Worm (Caenorhabditis elegans) whole organism, L1 larva: ENCODE data around the gene arrd-16.
A peak's percentile ranks its signal among the peaks of the same experiment; 100 is the strongest.

Experiments
- C16A3.4 ChIP-seq: fragments of 150-350 bp; optimal IDR thresholded peaks from 2 replicates; lab custom pipeline; 2014; ENCODE audit warnings: missing biosample characterization, missing genetic modification characterization
- F16B12.6 ChIP-seq: fragments of 150-350 bp; optimal IDR thresholded peaks from 2 replicates; lab custom pipeline; 2014; ENCODE audit warnings: missing biosample characterization, missing genetic modification characterization
- aha-1 ChIP-seq: fragments of 150-350 bp; optimal IDR thresholded peaks from 2 replicates; lab custom pipeline; 2014; ENCODE audit warnings: missing biosample characterization, missing genetic modification characterization
- ama-1 ChIP-seq: fragments of 150-350 bp; optimal IDR thresholded peaks from 2 replicates; lab custom pipeline; 2014
- ceh-8 ChIP-seq: fragments of 200-800 bp; sonication (Bioruptor generic); optimal IDR thresholded peaks from 2 replicates; lab custom pipeline; 2018; ENCODE audit warnings: mild to moderate bottlenecking, missing genetic modification characterization, moderate library complexity, missing compliant biosample characterization
- ceh-82 ChIP-seq, 3 experiments: fragments of 150-350 bp in 1 of 3; sonication (generic microtip) in 2 of 3; optimal IDR thresholded peaks; 2 replicates each; lab custom pipeline; 2014 to 2017; ENCODE audit warnings: missing biosample characterization in 3 of 3, missing genetic modification characterization in 3 of 3
- dpl-1 ChIP-seq, 3 experiments: fragments of 150-350 bp in 2 of 3; sonication (generic microtip) in 1 of 3; optimal IDR thresholded peaks; 2 replicates each; lab custom pipeline; 2014 to 2017; ENCODE audit warnings: missing biosample characterization in 3 of 3, missing genetic modification characterization in 3 of 3, missing genetic modification reagents in 3 of 3
- dsc-1 ChIP-seq: sonication (generic microtip); optimal IDR thresholded peaks from 2 replicates; lab custom pipeline; 2016; ENCODE audit warnings: mild to moderate bottlenecking, missing genetic modification characterization, missing compliant biosample characterization
- efl-1 ChIP-seq, 4 experiments: fragments of 150-350 bp; optimal IDR thresholded peaks in 3 of 4; peaks in 1 of 4; 1 replicate in 1 of 4; 2 replicates in 3 of 4; lab custom pipeline; 2014; ENCODE audit warnings: missing biosample characterization in 2 of 4, missing genetic modification characterization in 2 of 4, missing genetic modification reagents in 2 of 4
- elt-2 ChIP-seq: sonication (generic microtip); optimal IDR thresholded peaks from 2 replicates; lab custom pipeline; 2016; ENCODE audit warnings: missing genetic modification characterization, mild to moderate bottlenecking, inconsistent platforms, missing compliant biosample characterization, missing genetic modification reagents
- elt-3 ChIP-seq, 6 experiments: fragments of 150-350 bp in 1 of 6; sonication (generic microtip); optimal IDR thresholded peaks; 2 replicates each; lab custom pipeline; 2017 to 2018; ENCODE audit warnings: missing biosample characterization in 6 of 6, missing genetic modification characterization in 6 of 6, inconsistent platforms in 1 of 6
- fkh-8 ChIP-seq: sonication (generic microtip); optimal IDR thresholded peaks from 2 replicates; lab custom pipeline; 2016; ENCODE audit warnings: mild to moderate bottlenecking, missing genetic modification characterization, missing compliant biosample characterization
- hlh-17 ChIP-seq: fragments of 200-800 bp; sonication (Bioruptor generic); optimal IDR thresholded peaks from 2 replicates; lab custom pipeline; 2018; ENCODE audit warnings: missing genetic modification characterization, mild to moderate bottlenecking, missing compliant biosample characterization, moderate library complexity, borderline replicate concordance
- hpl-2 ChIP-seq: fragments of 150-350 bp; optimal IDR thresholded peaks from 2 replicates; lab custom pipeline; 2014; ENCODE audit warnings: missing biosample characterization, missing genetic modification reagents, missing genetic modification characterization
- isw-1 ChIP-seq: fragments of 200-800 bp; sonication (Bioruptor generic); IDR thresholded peaks from 2 replicates; pipeline ENCODE4 v1.3.6; 2022; ENCODE audit warnings: missing genetic modification characterization, missing compliant biosample characterization
- lin-13 ChIP-seq: fragments of 150-350 bp; optimal IDR thresholded peaks from 2 replicates; lab custom pipeline; 2014; ENCODE audit warnings: missing biosample characterization, missing genetic modification reagents, missing genetic modification characterization
- lin-14 ChIP-seq: fragments of 200-800 bp; sonication (Bioruptor generic); optimal IDR thresholded peaks from 2 replicates; lab custom pipeline; 2018; ENCODE audit warnings: mild to moderate bottlenecking, missing genetic modification characterization, moderate library complexity, missing compliant biosample characterization
- lin-15B ChIP-seq: fragments of 150-350 bp; sonication (generic microtip); optimal IDR thresholded peaks from 3 replicates; lab custom pipeline; 2014; ENCODE audit warnings: missing biosample characterization, missing genetic modification characterization
- lin-35 ChIP-seq, 2 experiments: fragments of 150-350 bp; optimal IDR thresholded peaks; 2 replicates each; lab custom pipeline; 2014; ENCODE audit warnings: missing biosample characterization in 2 of 2, missing genetic modification characterization in 2 of 2, missing genetic modification reagents in 2 of 2
- lin-39 ChIP-seq: fragments of 150-350 bp; optimal IDR thresholded peaks from 2 replicates; lab custom pipeline; 2014; ENCODE audit warnings: missing biosample characterization, missing genetic modification reagents, missing genetic modification characterization
- lsy-2 ChIP-seq, 2 experiments: fragments of 150-350 bp; optimal IDR thresholded peaks; 2 replicates each; lab custom pipeline; 2014; ENCODE audit warnings: missing biosample characterization in 2 of 2, missing genetic modification characterization in 2 of 2
- mep-1 ChIP-seq: fragments of 150-350 bp; optimal IDR thresholded peaks from 2 replicates; lab custom pipeline; 2014; ENCODE audit warnings: missing biosample characterization, missing genetic modification characterization
- nhr-11 ChIP-seq: fragments of 150-350 bp; optimal IDR thresholded peaks from 2 replicates; lab custom pipeline; 2014; ENCODE audit warnings: missing biosample characterization, missing genetic modification characterization
- nhr-19 ChIP-seq: fragments of 200-800 bp; sonication (Bioruptor generic); conservative IDR thresholded peaks from 2 replicates; pipeline ENCODE4 v1.3.6; 2022; ENCODE audit warnings: missing genetic modification characterization, missing compliant biosample characterization
- nhr-20 ChIP-seq: sonication (generic microtip); optimal IDR thresholded peaks from 2 replicates; lab custom pipeline; 2016; ENCODE audit warnings: mild to moderate bottlenecking, missing genetic modification characterization, missing compliant biosample characterization
- nhr-237 ChIP-seq: fragments of 150-350 bp; optimal IDR thresholded peaks from 2 replicates; lab custom pipeline; 2014; ENCODE audit warnings: missing biosample characterization, missing genetic modification characterization
- nhr-28 ChIP-seq: fragments of 150-350 bp; optimal IDR thresholded peaks from 2 replicates; lab custom pipeline; 2014; ENCODE audit warnings: missing biosample characterization, missing genetic modification characterization
- nhr-47 ChIP-seq: sonication (generic microtip); optimal IDR thresholded peaks from 2 replicates; lab custom pipeline; 2016; ENCODE audit warnings: mild to moderate bottlenecking, missing genetic modification characterization, moderate library complexity, missing compliant biosample characterization
- nhr-76 ChIP-seq: sonication (generic microtip); optimal IDR thresholded peaks from 2 replicates; lab custom pipeline; 2017; ENCODE audit warnings: missing biosample characterization, missing genetic modification characterization
- nhr-85 ChIP-seq: sonication (generic microtip); peaks from one replicate; lab custom pipeline; 2016; ENCODE audit warnings: missing genetic modification characterization, inconsistent platforms, missing compliant biosample characterization
- pax-3 ChIP-seq: fragments of 200-800 bp; sonication (Bioruptor generic); optimal IDR thresholded peaks from 2 replicates; lab custom pipeline; 2018; ENCODE audit warnings: mild to moderate bottlenecking, missing genetic modification characterization, moderate library complexity, missing compliant biosample characterization
- pqm-1 ChIP-seq: sonication (generic microtip); optimal IDR thresholded peaks from 3 replicates; lab custom pipeline; 2017; ENCODE audit warnings: missing biosample characterization, missing genetic modification characterization
- rnt-1 ChIP-seq: sonication (generic microtip); optimal IDR thresholded peaks from 2 replicates; lab custom pipeline; 2016; ENCODE audit warnings: mild to moderate bottlenecking, missing genetic modification characterization, moderate library complexity, missing compliant biosample characterization
- snu-23 ChIP-seq: sonication (generic microtip); optimal IDR thresholded peaks from 2 replicates; lab custom pipeline; 2016; ENCODE audit warnings: missing genetic modification characterization, missing compliant biosample characterization
- sox-4 ChIP-seq: sonication (generic microtip); optimal IDR thresholded peaks from 2 replicates; lab custom pipeline; 2016; ENCODE audit warnings: missing genetic modification characterization, missing compliant biosample characterization
- sptf-1 ChIP-seq: fragments of 150-350 bp; optimal IDR thresholded peaks from 2 replicates; lab custom pipeline; 2014; ENCODE audit warnings: missing biosample characterization, missing genetic modification characterization
- swsn-7 ChIP-seq: sonication (generic microtip); optimal IDR thresholded peaks from 2 replicates; lab custom pipeline; 2016; ENCODE audit warnings: missing genetic modification characterization, missing compliant biosample characterization
- tbx-2 ChIP-seq: sonication (generic microtip); optimal IDR thresholded peaks from 2 replicates; lab custom pipeline; 2016; ENCODE audit warnings: missing genetic modification characterization, missing compliant biosample characterization
- tlp-1 ChIP-seq: fragments of 150-350 bp; optimal IDR thresholded peaks from 2 replicates; lab custom pipeline; 2014; ENCODE audit warnings: missing biosample characterization, missing genetic modification characterization
- unc-130 ChIP-seq: fragments of 150-350 bp; optimal IDR thresholded peaks from 2 replicates; lab custom pipeline; 2017; ENCODE audit warnings: missing biosample characterization, missing genetic modification characterization, inconsistent platforms
- unc-86 ChIP-seq: sonication (generic microtip); optimal IDR thresholded peaks from 2 replicates; lab custom pipeline; 2016; ENCODE audit warnings: missing genetic modification characterization, missing compliant biosample characterization
- vab-15 ChIP-seq: sonication (generic microtip); optimal IDR thresholded peaks from 2 replicates; lab custom pipeline; 2017; ENCODE audit warnings: missing genotype, mild to moderate bottlenecking, missing genetic modification characterization, missing compliant biosample characterization
- xbp-1 ChIP-seq: sonication (generic microtip); optimal IDR thresholded peaks from 2 replicates; lab custom pipeline; 2016; ENCODE audit warnings: missing genetic modification characterization, missing compliant biosample characterization
- ztf-4 ChIP-seq: fragments of 150-350 bp; optimal IDR thresholded peaks from 2 replicates; lab custom pipeline; 2014; ENCODE audit warnings: missing biosample characterization, missing genetic modification characterization

arrd-16 gene

DNA sequence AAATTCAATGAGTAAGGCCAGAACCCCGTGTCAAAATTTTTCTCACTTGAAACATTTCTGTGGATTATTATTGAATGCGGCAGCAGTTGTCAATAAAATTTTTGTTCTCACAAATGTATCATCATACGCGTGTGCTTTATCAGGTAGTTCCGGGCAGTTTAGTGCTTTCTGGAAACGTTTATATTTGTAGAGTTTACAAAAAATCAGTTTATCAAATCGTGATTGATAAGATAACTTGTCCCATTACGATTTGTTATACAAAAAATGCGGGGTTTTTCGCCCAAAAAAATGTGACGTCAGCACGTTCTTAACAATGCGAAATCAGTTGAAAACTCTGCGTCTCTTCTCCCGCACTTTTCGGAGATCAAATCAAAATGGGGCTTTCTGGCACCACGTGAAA, 39.3 kb upstream of the arrd-16 start:
- TF ChIP-seq sox-4 (tag; lab: Kevin White, UChicago) (no peak), efl-1 (optimal IDR thresholded peaks at IDR 0.05; lab: Kevin White, UChicago) (no peak), efl-1 (GFP tag; optimal IDR thresholded peaks at IDR 0.05 in 1 of 2; lab: Kevin White, UChicago) (peak in 1 of 2 experiments; percentile 62), lin-35 (GFP tag; optimal IDR thresholded peaks at IDR 0.05; lab: Kevin White, UChicago) (peak in 1 of 2 experiments; percentile 15), elt-2 (tag; lab: Kevin White, UChicago) (peak; percentile 90)

DNA sequence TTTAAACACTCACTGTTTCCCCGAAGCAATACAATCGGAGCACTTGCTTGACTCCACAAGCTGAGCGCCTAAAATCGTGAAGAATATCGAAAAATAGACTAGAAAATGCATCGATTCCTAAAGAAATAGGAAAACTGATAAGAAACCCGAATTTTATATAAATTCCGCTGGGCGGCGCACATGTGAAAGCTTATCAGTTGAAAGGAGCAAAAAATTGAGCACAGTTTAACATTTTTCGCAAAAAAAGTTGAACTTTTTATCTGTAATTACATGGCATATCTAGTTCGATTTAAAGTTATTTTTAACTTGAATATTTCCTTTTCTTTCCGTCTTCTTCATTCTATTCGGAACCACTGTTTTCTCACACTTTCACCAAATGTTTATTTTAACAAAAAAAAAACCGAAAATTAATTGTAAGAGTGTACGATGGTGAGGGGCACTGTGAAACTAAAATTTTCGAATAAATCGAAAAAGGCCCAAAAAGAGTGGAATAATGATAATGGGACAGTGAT, 38.5 kb upstream of the arrd-16 start, which contains the start of gene Y49E10.18:
Gene Y49E10.18, minus strand, starts transcription at position 116 of the 512 bp plus-strand sequence.
- TF ChIP-seq nhr-20 (tag; lab: Kevin White, UChicago) (peak; percentile 21), elt-2 (tag; lab: Kevin White, UChicago) (peak; percentile 81), dpl-1 (GFP tag; optimal IDR thresholded peaks at IDR 0.05; lab: Kevin White, UChicago) (no peak)

DNA sequence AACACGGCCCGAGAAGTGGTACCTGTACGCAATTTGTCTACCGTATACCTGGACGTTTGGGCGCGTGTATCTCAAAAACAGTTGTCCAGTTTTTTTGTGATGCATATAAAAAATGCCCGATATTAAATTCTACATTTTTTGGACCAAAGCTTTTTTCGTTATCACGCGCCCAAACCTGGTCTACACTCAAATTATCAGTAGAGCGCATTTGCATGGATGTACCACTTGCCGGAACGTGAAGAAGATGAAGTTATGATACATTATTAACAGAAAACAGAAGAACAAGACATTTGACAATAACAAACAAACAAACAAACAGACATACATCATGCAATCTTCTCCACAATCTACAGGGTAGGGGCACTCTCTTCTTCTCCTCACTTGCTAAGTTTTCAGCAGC, 37.0 kb upstream of the arrd-16 start:
- TF ChIP-seq lin-35 (GFP tag; optimal IDR thresholded peaks at IDR 0.05; lab: Kevin White, UChicago) (peak; percentile 11 to 61), lsy-2 (tag; optimal IDR thresholded peaks at IDR 0.05; lab: Kevin White, UChicago) (peak in 1 of 2 experiments; percentile 56), dpl-1 (GFP tag; optimal IDR thresholded peaks at IDR 0.05; lab: Kevin White, UChicago) (peak in 2 of 3 experiments; percentile 24 to 55), efl-1 (optimal IDR thresholded peaks at IDR 0.05; lab: Kevin White, UChicago) (peak; percentile 8 to 45), efl-1 (GFP tag; optimal IDR thresholded peaks at IDR 0.05 in 1 of 2; lab: Kevin White, UChicago) (peak; percentile 39 to 86)

DNA sequence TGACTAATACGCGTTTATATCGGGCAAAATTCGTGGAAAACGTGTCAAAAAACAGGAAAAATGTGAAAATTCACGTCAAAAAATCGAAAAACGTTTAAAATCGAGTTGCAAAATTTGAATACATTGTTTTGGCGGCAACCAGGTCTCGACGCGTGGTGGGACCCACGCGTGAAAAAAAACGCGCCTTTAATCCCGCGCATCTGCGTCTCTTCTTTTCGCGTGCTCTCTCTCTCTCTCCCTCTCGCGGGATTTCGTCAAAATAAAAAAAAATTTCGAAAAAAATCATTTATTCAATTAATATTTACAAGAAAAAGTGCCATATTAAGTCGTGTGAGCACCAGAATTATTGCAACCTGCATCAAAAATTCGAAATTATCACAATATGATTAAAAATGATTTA, 31.2 kb upstream of the arrd-16 start, which contains the start of gene ani-1:
Gene ani-1, minus strand, starts transcription at position 61 of the 400 bp plus-strand sequence.
- TF ChIP-seq nhr-28 (tag; lab: Kevin White, UChicago) (no peak), pax-3 (no peak), isw-1 (GFP tag; lab: Robert Waterston, UW) (peak; percentile 70), mep-1 (tag; lab: Kevin White, UChicago) (peak; percentile 69), ceh-8 (GFP tag; lab: Kevin White, UChicago) (peak; percentile 45), lin-15B (peak; percentile 65), nhr-85 (tag; lab: Kevin White, UChicago) (peak; percentile 84), ztf-4 (tag; lab: Kevin White, UChicago) (peak; percentile 20), rnt-1 (tag; lab: Kevin White, UChicago) (peak; percentile 66), sptf-1 (tag; lab: Kevin White, UChicago) (no peak), snu-23 (GFP tag; lab: Kevin White, UChicago) (peak; percentile 71), aha-1 (tag; lab: Kevin White, UChicago) (no peak), nhr-237 (tag; lab: Kevin White, UChicago) (no peak), ceh-82 (tag; optimal IDR thresholded peaks at IDR 0.05; lab: Kevin White, UChicago) (peak; percentile 35 to 83 (median 60)), dsc-1 (tag; lab: Kevin White, UChicago) (peak; percentile 19), C16A3.4 (tag; lab: Kevin White, UChicago) (peak; percentile 81), F16B12.6 (tag; lab: Kevin White, UChicago) (peak; percentile 54), lin-14 (peak; percentile 70), xbp-1 (tag; lab: Kevin White, UChicago) (peak; percentile 66), swsn-7 (tag; lab: Kevin White, UChicago) (peak; percentile 59), hlh-17 (no peak), lin-13 (GFP tag; lab: Kevin White, UChicago) (peak; percentile 72), unc-86 (tag; lab: Kevin White, UChicago) (peak; percentile 70), lin-39 (tag; lab: Kevin White, UChicago) (peak; percentile 67), fkh-8 (tag; lab: Kevin White, UChicago) (peak; percentile 56), elt-3 (tag; optimal IDR thresholded peaks at IDR 0.05; lab: Kevin White, UChicago) (peak in 1 of 6 experiments; percentile 42), tbx-2 (tag; lab: Kevin White, UChicago) (peak; percentile 68), nhr-19 (GFP tag; lab: Robert Waterston, UW) (peak; percentile 65), nhr-76 (tag; lab: Kevin White, UChicago) (no peak), pqm-1 (no peak), tlp-1 (tag; lab: Kevin White, UChicago) (no peak), nhr-20 (tag; lab: Kevin White, UChicago) (peak; percentile 58), hpl-2 (no peak), lin-35 (GFP tag; optimal IDR thresholded peaks at IDR 0.05; lab: Kevin White, UChicago) (peak; percentile 93 to 94), nhr-11 (tag; lab: Kevin White, UChicago) (no peak), unc-130 (peak; percentile 75), ama-1 (lab: Kevin White, UChicago) (peak; percentile 76), nhr-47 (tag; lab: Kevin White, UChicago) (peak; percentile 79), vab-15 (tag; lab: Kevin White, UChicago) (no peak), efl-1 (optimal IDR thresholded peaks at IDR 0.05; lab: Kevin White, UChicago) (peak; percentile 91 to 97), efl-1 (GFP tag; optimal IDR thresholded peaks at IDR 0.05 in 1 of 2; lab: Kevin White, UChicago) (peak; percentile 91 to 98)
